Worm (Caenorhabditis elegans) whole organism, L4/young adult: ENCODE data around the gene F14D2.7.

Experiments
- W03F9.2 ChIP-seq: fragments of 150-350 bp; optimal IDR thresholded peaks from 2 replicates; lab custom pipeline; 2014; ENCODE audit warnings: missing biosample characterization, missing genetic modification characterization
- dao-5 ChIP-seq: sonication (generic microtip); optimal IDR thresholded peaks from 2 replicates; lab custom pipeline; 2016; ENCODE audit warnings: missing genotype, missing genetic modification characterization, moderate library complexity, missing compliant biosample characterization
- him-1 ChIP-seq: sonication (generic microtip); optimal IDR thresholded peaks from 2 replicates; lab custom pipeline; 2016; ENCODE audit warnings: missing genotype, missing genetic modification reagents, missing genetic modification characterization, missing compliant biosample characterization

DNA sequence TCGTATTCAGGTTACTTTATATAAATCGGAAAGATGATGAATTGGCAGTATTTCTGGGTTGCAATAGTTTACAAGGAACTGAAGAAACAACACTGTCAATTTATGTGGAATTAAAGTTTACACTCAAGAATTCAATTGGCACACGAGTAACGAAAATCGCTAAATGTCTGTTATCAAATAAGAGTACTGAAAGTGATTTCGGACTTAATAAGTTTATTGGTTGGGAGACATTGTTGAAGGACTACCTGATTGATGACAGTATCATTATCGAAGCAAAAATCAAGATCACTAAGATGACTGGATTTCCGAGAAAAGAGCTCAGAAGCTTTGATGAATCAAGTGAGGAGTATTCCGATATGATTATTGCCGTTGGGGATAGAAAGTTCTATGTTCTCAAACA, 36.8 kb upstream of the F14D2.7 start:
- no peak for TF ChIP-seq him-1
- TF ChIP-seq dao-5 (tag; lab: Kevin White, UChicago) = no peak
- no peak for TF ChIP-seq W03F9.2 (tag; lab: Kevin White, UChicago)
